Worm (Caenorhabditis elegans): ENCODE data around the gene ZK742.7.

DNA sequence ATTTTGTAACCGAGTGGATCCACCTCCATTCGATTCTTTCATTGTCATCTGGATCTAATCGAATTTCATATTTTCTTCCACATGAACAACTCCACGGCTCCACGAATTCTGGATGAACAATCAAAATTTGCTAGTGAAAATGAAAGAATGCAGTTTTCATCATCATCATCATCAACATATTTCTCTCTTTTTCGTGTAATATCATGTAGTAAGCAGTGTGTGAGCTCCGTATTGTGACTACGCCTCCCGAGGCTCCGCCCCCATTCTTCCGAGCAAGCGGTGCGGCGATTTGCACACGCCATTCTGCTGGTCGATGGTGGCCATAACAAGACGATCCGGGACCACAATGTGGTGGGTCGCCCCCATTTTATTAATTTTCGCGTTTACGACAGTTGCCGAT lies at the start of gene ZK742.7:
- no peak for TF ChIP-seq scrt-1 (GFP tag; IDR thresholded peaks at IDR 0.05)
- TF ChIP-seq tra-4 (tag; optimal IDR thresholded peaks at IDR 0.05) = no peak
- no peak for TF ChIP-seq ets-7 (tag; optimal IDR thresholded peaks at IDR 0.05)
